Worm (Caenorhabditis elegans) whole organism, L4 larva: ENCODE data around the gene tpra-1.

Experiments
- F26F4.8 ChIP-seq: fragments of 200-800 bp; sonication (Bioruptor generic); conservative IDR thresholded peaks from 2 replicates; pipeline ENCODE4 v1.3.6; 2022; ENCODE audit warnings: missing genetic modification characterization, missing compliant biosample characterization
- Y48G9A.11 ChIP-seq: fragments of 200-800 bp; sonication (Bioruptor generic); IDR thresholded peaks from 2 replicates; pipeline ENCODE4 v1.3.6; 2022; ENCODE audit warnings: missing genetic modification reagents, missing genetic modification characterization, missing compliant biosample characterization
- ceh-44 ChIP-seq: fragments of 200-800 bp; sonication (Bioruptor generic); IDR thresholded peaks from 2 replicates; pipeline ENCODE4 v1.3.6; 2022; ENCODE audit warnings: missing genetic modification reagents, missing genetic modification characterization, missing compliant biosample characterization
- daf-16 ChIP-seq, 3 experiments: sonication (generic microtip); optimal IDR thresholded peaks; 2 replicates each; lab custom pipeline; 2016 to 2017; ENCODE audit warnings: missing genetic modification characterization in 3 of 3, missing genetic modification reagents in 3 of 3, mild to moderate bottlenecking in 2 of 3, missing compliant biosample characterization in 2 of 3, missing biosample characterization in 1 of 3, moderate library complexity in 1 of 3
- dpl-1 ChIP-seq: fragments of 150-350 bp; optimal IDR thresholded peaks from 2 replicates; lab custom pipeline; 2014; ENCODE audit warnings: missing biosample characterization, missing genetic modification reagents, missing genetic modification characterization
- dve-1 ChIP-seq: sonication (generic microtip); optimal IDR thresholded peaks from 2 replicates; lab custom pipeline; 2017; ENCODE audit warnings: antibody characterized with exemption, mild to moderate bottlenecking, missing genetic modification characterization, missing compliant biosample characterization; ENCODE audit not compliant: insufficient read depth
- egl-43 ChIP-seq: fragments of 200-800 bp; sonication (Bioruptor generic); IDR thresholded peaks from 2 replicates; pipeline ENCODE4 v1.3.6; 2022; ENCODE audit warnings: missing genetic modification reagents, missing genetic modification characterization, missing compliant biosample characterization
- fkh-10 ChIP-seq: fragments of 150-350 bp; optimal IDR thresholded peaks from 2 replicates; lab custom pipeline; 2014; ENCODE audit warnings: missing biosample characterization, missing genetic modification reagents, missing genetic modification characterization
- madf-9 ChIP-seq: fragments of 200-800 bp; sonication (Bioruptor generic); conservative IDR thresholded peaks from 2 replicates; pipeline ENCODE4 v1.3.6; 2022; ENCODE audit warnings: missing genetic modification reagents, missing genetic modification characterization, missing compliant biosample characterization
- mdl-1 ChIP-seq, 2 experiments: fragments of 150-350 bp in 1 of 2; sonication (generic microtip) in 1 of 2; optimal IDR thresholded peaks; 2 replicates each; lab custom pipeline; 2014 to 2017; ENCODE audit warnings: missing biosample characterization in 2 of 2, missing genetic modification characterization in 2 of 2
- mdt-29 ChIP-seq: fragments of 200-800 bp; sonication (Bioruptor generic); IDR thresholded peaks from 2 replicates; pipeline ENCODE4 v1.3.6; 2022; ENCODE audit warnings: missing genetic modification reagents, missing genetic modification characterization, missing compliant biosample characterization
- nhr-10 ChIP-seq: fragments of 150-350 bp; optimal IDR thresholded peaks from 2 replicates; lab custom pipeline; 2014; ENCODE audit warnings: missing biosample characterization, missing genetic modification characterization
- nhr-102 ChIP-seq: sonication (generic microtip); optimal IDR thresholded peaks from 2 replicates; lab custom pipeline; 2016; ENCODE audit warnings: mild to moderate bottlenecking, missing genetic modification characterization, moderate library complexity, missing compliant biosample characterization
- nhr-28 ChIP-seq: fragments of 150-350 bp; optimal IDR thresholded peaks from 2 replicates; lab custom pipeline; 2014; ENCODE audit warnings: missing biosample characterization, missing genetic modification characterization
- nhr-42 ChIP-seq: fragments of 200-800 bp; sonication (Bioruptor generic); IDR thresholded peaks from 2 replicates; pipeline ENCODE4 v1.3.6; 2022; ENCODE audit warnings: missing genetic modification characterization, missing compliant biosample characterization
- nhr-77 ChIP-seq: fragments of 150-350 bp; optimal IDR thresholded peaks from 2 replicates; lab custom pipeline; 2014; ENCODE audit warnings: missing biosample characterization, missing genetic modification characterization
- skn-1 ChIP-seq: fragments of 150-350 bp; optimal IDR thresholded peaks from 2 replicates; lab custom pipeline; 2014; ENCODE audit warnings: missing biosample characterization, missing genetic modification characterization
- snpc-4 ChIP-seq: fragments of 150-350 bp; optimal IDR thresholded peaks from 2 replicates; lab custom pipeline; 2014; ENCODE audit warnings: missing biosample characterization, missing genetic modification characterization
- tag-97 ChIP-seq: fragments of 200-800 bp; sonication (Bioruptor generic); IDR thresholded peaks from 2 replicates; pipeline ENCODE4 v1.3.6; 2022; ENCODE audit warnings: missing genetic modification characterization, missing compliant biosample characterization
- unc-62 ChIP-seq, 3 experiments: fragments of 150-350 bp in 1 of 3; sonication (generic microtip); optimal IDR thresholded peaks in 2 of 3; peaks in 1 of 3; 1 replicate in 1 of 3; 2 replicates in 2 of 3; lab custom pipeline; 2014 to 2017; ENCODE audit warnings: missing biosample characterization in 3 of 3, missing genetic modification characterization in 3 of 3, missing genetic modification reagents in 3 of 3, missing genotype in 1 of 3

tpra-1 gene

DNA sequence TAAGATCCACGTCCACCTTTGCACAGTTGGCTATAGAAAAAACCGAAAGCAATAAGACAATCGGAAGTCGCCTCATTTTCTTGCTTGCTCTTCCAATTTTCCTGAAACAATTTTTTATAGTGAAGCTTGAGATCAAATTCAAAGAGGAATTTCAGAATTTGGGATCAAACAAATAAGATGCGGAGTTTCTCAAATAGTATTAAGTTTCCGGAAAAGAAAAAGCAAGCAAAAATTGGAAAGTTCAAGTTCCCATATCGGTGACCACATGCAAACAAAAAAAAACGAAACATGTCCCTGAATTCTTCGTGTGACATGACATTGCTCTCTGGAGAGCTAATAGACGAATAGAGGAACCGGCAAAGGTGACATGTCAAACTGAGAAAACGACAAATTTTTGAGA, 49.0 kb downstream of the tpra-1 start, which contains the start of gene unc-129:
Gene unc-129, minus strand, starts transcription at position 101 of the 400 bp plus-strand sequence.
- no peak for TF ChIP-seq skn-1 (tag; lab: Kevin White, UChicago)
- TF ChIP-seq unc-62 (GFP tag; optimal IDR thresholded peaks at IDR 0.05 in 1 of 2; lab: Kevin White, UChicago): peak in 1 of 2 experiments; percentile 69
- no peak for TF ChIP-seq unc-62 (tag; optimal IDR thresholded peaks at IDR 0.05; lab: Kevin White, UChicago)

DNA sequence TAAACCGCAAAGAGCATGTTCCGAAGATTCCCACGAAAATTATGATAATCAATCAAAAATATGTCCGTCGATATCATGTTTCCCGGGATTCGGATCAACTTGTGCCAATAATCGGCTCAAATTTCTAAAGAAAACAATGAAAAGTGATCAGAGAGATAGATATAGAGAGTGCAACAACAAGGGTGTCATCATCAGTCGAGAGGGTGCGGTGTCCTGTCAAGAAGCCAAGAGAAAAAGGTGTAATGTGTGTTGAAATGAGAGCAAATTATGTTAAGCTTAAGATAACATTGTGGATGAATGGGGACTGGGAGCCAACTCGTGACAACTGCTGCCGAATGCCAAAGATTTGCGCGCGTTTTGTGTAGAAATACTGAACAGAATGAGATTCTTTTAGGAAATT, 51.7 kb downstream of the tpra-1 start:
- no peak for TF ChIP-seq fkh-10 (GFP tag; lab: Kevin White, UChicago)
- TF ChIP-seq nhr-42 (GFP tag; lab: Robert Waterston, UW): no peak
- TF ChIP-seq mdt-29: no peak
- TF ChIP-seq madf-9: no peak
- TF ChIP-seq ceh-44 (GFP tag; lab: Robert Waterston, UW): no peak
- no peak for TF ChIP-seq dpl-1 (GFP tag; lab: Kevin White, UChicago)
- TF ChIP-seq nhr-102 (tag; lab: Kevin White, UChicago): no peak
- TF ChIP-seq Y48G9A.11 (GFP tag; lab: Robert Waterston, UW): no peak
- no peak for TF ChIP-seq snpc-4 (tag; lab: Kevin White, UChicago)

DNA sequence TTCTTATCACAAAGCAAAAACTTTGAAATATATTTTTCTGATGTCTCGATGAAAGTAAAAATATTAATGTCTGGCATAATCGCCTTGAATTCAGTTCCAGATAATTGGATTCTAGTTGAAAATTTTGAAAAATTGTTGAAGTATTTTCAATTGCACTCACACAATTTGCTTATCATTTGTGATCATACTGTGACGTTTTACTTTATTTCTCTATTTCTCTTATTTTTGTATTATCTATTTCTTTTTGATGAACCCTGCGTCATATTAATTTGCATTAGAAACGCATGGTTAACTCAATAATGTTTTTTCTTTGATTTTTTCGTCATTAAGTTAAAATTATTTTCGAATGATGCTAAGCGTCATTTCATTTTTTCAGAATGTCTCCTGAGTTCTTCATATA, 54.0 kb downstream of the tpra-1 start, which contains the start of gene C53D6.11:
Gene C53D6.11, plus strand, starts transcription at position 328 of the 400 bp plus-strand sequence.
- TF ChIP-seq nhr-10 (no peak), F26F4.8 (GFP tag; lab: Robert Waterston, UW) (no peak), egl-43 (GFP tag; lab: Robert Waterston, UW) (no peak), nhr-28 (tag; lab: Kevin White, UChicago) (peak; percentile 45), tag-97 (no peak), dve-1 (tag; lab: Kevin White, UChicago) (no peak), unc-62 (GFP tag; optimal IDR thresholded peaks at IDR 0.05 in 1 of 2; lab: Kevin White, UChicago) (no peak), unc-62 (tag; optimal IDR thresholded peaks at IDR 0.05; lab: Kevin White, UChicago) (no peak), nhr-77 (no peak), daf-16 (GFP tag; optimal IDR thresholded peaks at IDR 0.05; lab: Kevin White, UChicago) (no peak), daf-16 (tag; optimal IDR thresholded peaks at IDR 0.05; lab: Kevin White, UChicago) (peak; percentile 36), mdl-1 (tag; optimal IDR thresholded peaks at IDR 0.05; lab: Kevin White, UChicago) (no peak)
